Worm (Caenorhabditis elegans) whole organism, L3 larva: Measurements from ENCODE around the gene F02D8.9.

Experiments used
- R02D3.7 ChIP-seq: fragments of 150-350 bp; optimal IDR thresholded peaks from 2 replicates; lab custom pipeline; 2014; ENCODE audit warnings: missing biosample characterization, missing genetic modification characterization
- ceh-16 ChIP-seq: sonication (generic microtip); optimal IDR thresholded peaks from 2 replicates; lab custom pipeline; 2017; ENCODE audit warnings: missing biosample characterization, missing genetic modification characterization
- lin-39 ChIP-seq: fragments of 150-350 bp; optimal IDR thresholded peaks from 2 replicates; lab custom pipeline; 2018; ENCODE audit warnings: missing biosample characterization, missing genetic modification reagents, missing genetic modification characterization
- nhr-23 ChIP-seq: fragments of 150-350 bp; optimal IDR thresholded peaks from 2 replicates; lab custom pipeline; 2014; ENCODE audit warnings: missing biosample characterization, missing genetic modification reagents, missing genetic modification characterization
- snpc-4 ChIP-seq: fragments of 150-350 bp; optimal IDR thresholded peaks from 2 replicates; lab custom pipeline; 2014; ENCODE audit warnings: missing biosample characterization, missing genetic modification characterization
- unc-39 ChIP-seq: sonication (generic microtip); optimal IDR thresholded peaks from 4 replicates; lab custom pipeline; 2017; ENCODE audit warnings: missing biosample characterization, missing genetic modification characterization

DNA sequence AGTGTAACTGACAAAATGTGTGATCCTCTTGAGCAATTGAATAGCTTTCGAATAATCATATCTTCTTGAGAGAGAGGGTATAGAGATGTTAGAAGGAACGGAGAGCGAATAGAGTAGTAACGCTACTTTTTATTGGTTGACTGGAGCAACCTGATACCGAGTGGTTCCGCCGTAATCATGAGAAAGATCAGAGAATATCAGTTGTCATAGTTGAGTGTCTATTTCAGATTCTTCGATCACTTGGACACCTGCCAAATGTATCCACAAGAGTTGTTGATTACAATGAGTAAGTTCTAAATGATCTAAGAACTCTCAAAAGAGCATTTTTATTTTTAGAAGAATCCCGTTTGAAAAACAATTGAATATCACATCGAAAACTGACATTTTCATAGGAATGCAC, 44.8 kb downstream of the F02D8.9 start:
- TF ChIP-seq ceh-16 (no peak), snpc-4 (tag; lab: Kevin White, UChicago) (no peak), nhr-23 (tag; lab: Kevin White, UChicago) (no peak), lin-39 (tag; lab: Kevin White, UChicago) (no peak), unc-39 (no peak), R02D3.7 (tag; lab: Kevin White, UChicago) (no peak)
